Worm (Caenorhabditis elegans) whole organism, L1 larva: Measurements from ENCODE around the gene jamp-1.

ENCODE experiments used
- ama-1 ChIP-seq: fragments of 150-350 bp; optimal IDR thresholded peaks from 2 replicates; lab custom pipeline; 2014
- ceh-63 ChIP-seq: fragments of 200-800 bp; sonication (Bioruptor generic); optimal IDR thresholded peaks from 2 replicates; lab custom pipeline; 2018; ENCODE audit warnings: mild to moderate bottlenecking, missing genetic modification characterization, missing compliant biosample characterization
- ceh-82 ChIP-seq, 3 experiments: fragments of 150-350 bp in 1 of 3; sonication (generic microtip) in 2 of 3; optimal IDR thresholded peaks; 2 replicates each; lab custom pipeline; 2014 to 2017; ENCODE audit warnings: missing biosample characterization in 3 of 3, missing genetic modification characterization in 3 of 3
- ceh-88 ChIP-seq: fragments of 200-800 bp; sonication (Bioruptor generic); IDR thresholded peaks from 2 replicates; pipeline ENCODE4 v1.3.6; 2022; ENCODE audit warnings: missing genetic modification characterization, missing compliant biosample characterization
- ces-1 ChIP-seq: fragments of 150-350 bp; optimal IDR thresholded peaks from 2 replicates; lab custom pipeline; 2014; ENCODE audit warnings: missing biosample characterization, missing genetic modification reagents, missing genetic modification characterization
- dpl-1 ChIP-seq, 3 experiments: fragments of 150-350 bp in 2 of 3; sonication (generic microtip) in 1 of 3; optimal IDR thresholded peaks; 2 replicates each; lab custom pipeline; 2014 to 2017; ENCODE audit warnings: missing biosample characterization in 3 of 3, missing genetic modification characterization in 3 of 3, missing genetic modification reagents in 3 of 3
- dsc-1 ChIP-seq: sonication (generic microtip); optimal IDR thresholded peaks from 2 replicates; lab custom pipeline; 2016; ENCODE audit warnings: mild to moderate bottlenecking, missing genetic modification characterization, missing compliant biosample characterization
- efl-1 ChIP-seq, 4 experiments: fragments of 150-350 bp; optimal IDR thresholded peaks in 3 of 4; peaks in 1 of 4; 1 replicate in 1 of 4; 2 replicates in 3 of 4; lab custom pipeline; 2014; ENCODE audit warnings: missing biosample characterization in 2 of 4, missing genetic modification characterization in 2 of 4, missing genetic modification reagents in 2 of 4
- efl-3 ChIP-seq: fragments of 200-800 bp; sonication (Bioruptor generic); optimal IDR thresholded peaks from 2 replicates; lab custom pipeline; 2018; ENCODE audit warnings: mild to moderate bottlenecking, missing genetic modification characterization, missing compliant biosample characterization
- egl-13 ChIP-seq: sonication (generic microtip); optimal IDR thresholded peaks from 2 replicates; lab custom pipeline; 2016; ENCODE audit warnings: missing genotype, missing genetic modification reagents, missing genetic modification characterization, missing compliant biosample characterization
- egl-27 ChIP-seq, 2 experiments: fragments of 150-350 bp in 1 of 2; sonication (generic microtip); optimal IDR thresholded peaks; 3 replicates each; lab custom pipeline; 2017 to 2018; ENCODE audit warnings: missing biosample characterization in 2 of 2, missing genetic modification characterization in 2 of 2, missing genetic modification reagents in 2 of 2
- elt-3 ChIP-seq, 6 experiments: fragments of 150-350 bp in 1 of 6; sonication (generic microtip); optimal IDR thresholded peaks; 2 replicates each; lab custom pipeline; 2017 to 2018; ENCODE audit warnings: missing biosample characterization in 6 of 6, missing genetic modification characterization in 6 of 6, inconsistent platforms in 1 of 6
- fkh-10 ChIP-seq: sonication (generic microtip); optimal IDR thresholded peaks from 2 replicates; lab custom pipeline; 2017; ENCODE audit warnings: missing biosample characterization, missing genetic modification reagents, missing genetic modification characterization
- fkh-4 ChIP-seq: sonication (generic microtip); optimal IDR thresholded peaks from 2 replicates; lab custom pipeline; 2016; ENCODE audit warnings: missing compliant biosample characterization, missing genetic modification characterization, borderline replicate concordance
- fkh-8 ChIP-seq: sonication (generic microtip); optimal IDR thresholded peaks from 2 replicates; lab custom pipeline; 2016; ENCODE audit warnings: mild to moderate bottlenecking, missing genetic modification characterization, missing compliant biosample characterization
- grh-1 ChIP-seq: fragments of 200-800 bp; sonication (Bioruptor generic); IDR thresholded peaks from 2 replicates; pipeline ENCODE4 v1.3.6; 2022; ENCODE audit warnings: missing genetic modification reagents, missing genetic modification characterization, missing compliant biosample characterization
- hlh-17 ChIP-seq: fragments of 200-800 bp; sonication (Bioruptor generic); optimal IDR thresholded peaks from 2 replicates; lab custom pipeline; 2018; ENCODE audit warnings: missing genetic modification characterization, mild to moderate bottlenecking, missing compliant biosample characterization, moderate library complexity, borderline replicate concordance
- hlh-4 ChIP-seq: sonication (generic microtip); optimal IDR thresholded peaks from 2 replicates; lab custom pipeline; 2016; ENCODE audit warnings: mild to moderate bottlenecking, missing genetic modification characterization, missing compliant biosample characterization
- irx-1 ChIP-seq: sonication (generic microtip); optimal IDR thresholded peaks from 2 replicates; lab custom pipeline; 2016; ENCODE audit warnings: missing genetic modification characterization, missing compliant biosample characterization
- isw-1 ChIP-seq: fragments of 200-800 bp; sonication (Bioruptor generic); IDR thresholded peaks from 2 replicates; pipeline ENCODE4 v1.3.6; 2022; ENCODE audit warnings: missing genetic modification characterization, missing compliant biosample characterization
- lin-14 ChIP-seq: fragments of 200-800 bp; sonication (Bioruptor generic); optimal IDR thresholded peaks from 2 replicates; lab custom pipeline; 2018; ENCODE audit warnings: mild to moderate bottlenecking, missing genetic modification characterization, moderate library complexity, missing compliant biosample characterization
- lin-35 ChIP-seq, 2 experiments: fragments of 150-350 bp; optimal IDR thresholded peaks; 2 replicates each; lab custom pipeline; 2014; ENCODE audit warnings: missing biosample characterization in 2 of 2, missing genetic modification characterization in 2 of 2, missing genetic modification reagents in 2 of 2
- mab-9 ChIP-seq: fragments of 200-800 bp; sonication (Bioruptor generic); IDR thresholded peaks from 2 replicates; pipeline ENCODE4 v1.3.6; 2022; ENCODE audit warnings: missing genetic modification reagents, missing genetic modification characterization, missing compliant biosample characterization
- nhr-11 ChIP-seq: fragments of 150-350 bp; optimal IDR thresholded peaks from 2 replicates; lab custom pipeline; 2014; ENCODE audit warnings: missing biosample characterization, missing genetic modification characterization
- nhr-12 ChIP-seq: sonication (generic microtip); optimal IDR thresholded peaks from 2 replicates; lab custom pipeline; 2017; ENCODE audit warnings: missing biosample characterization, missing genetic modification characterization
- nhr-20 ChIP-seq: sonication (generic microtip); optimal IDR thresholded peaks from 2 replicates; lab custom pipeline; 2016; ENCODE audit warnings: mild to moderate bottlenecking, missing genetic modification characterization, missing compliant biosample characterization
- nhr-237 ChIP-seq: fragments of 150-350 bp; optimal IDR thresholded peaks from 2 replicates; lab custom pipeline; 2014; ENCODE audit warnings: missing biosample characterization, missing genetic modification characterization
- nhr-71 ChIP-seq: sonication (generic microtip); optimal IDR thresholded peaks from 2 replicates; lab custom pipeline; 2016; ENCODE audit warnings: mild to moderate bottlenecking, missing genetic modification characterization, moderate library complexity, missing compliant biosample characterization
- nhr-76 ChIP-seq: sonication (generic microtip); optimal IDR thresholded peaks from 2 replicates; lab custom pipeline; 2017; ENCODE audit warnings: missing biosample characterization, missing genetic modification characterization
- nhr-84 ChIP-seq: sonication (generic microtip); optimal IDR thresholded peaks from 2 replicates; lab custom pipeline; 2017; ENCODE audit warnings: missing biosample characterization, missing genetic modification characterization
- nhr-85 ChIP-seq: sonication (generic microtip); peaks from one replicate; lab custom pipeline; 2016; ENCODE audit warnings: missing genetic modification characterization, inconsistent platforms, missing compliant biosample characterization
- pag-3 ChIP-seq: sonication (generic microtip); optimal IDR thresholded peaks from 2 replicates; lab custom pipeline; 2017; ENCODE audit warnings: missing genetic modification characterization, mild to moderate bottlenecking, missing compliant biosample characterization, antibody characterized with exemption, borderline replicate concordance; ENCODE audit not compliant: insufficient read depth
- pax-3 ChIP-seq: fragments of 200-800 bp; sonication (Bioruptor generic); optimal IDR thresholded peaks from 2 replicates; lab custom pipeline; 2018; ENCODE audit warnings: mild to moderate bottlenecking, missing genetic modification characterization, moderate library complexity, missing compliant biosample characterization
- pqm-1 ChIP-seq: sonication (generic microtip); optimal IDR thresholded peaks from 3 replicates; lab custom pipeline; 2017; ENCODE audit warnings: missing biosample characterization, missing genetic modification characterization
- snpc-4 ChIP-seq: fragments of 150-350 bp; optimal IDR thresholded peaks from 2 replicates; lab custom pipeline; 2014; ENCODE audit warnings: missing biosample characterization, missing genetic modification characterization
- snu-23 ChIP-seq: sonication (generic microtip); optimal IDR thresholded peaks from 2 replicates; lab custom pipeline; 2016; ENCODE audit warnings: missing genetic modification characterization, missing compliant biosample characterization
- sptf-1 ChIP-seq: fragments of 150-350 bp; optimal IDR thresholded peaks from 2 replicates; lab custom pipeline; 2014; ENCODE audit warnings: missing biosample characterization, missing genetic modification characterization
- unc-86 ChIP-seq: sonication (generic microtip); optimal IDR thresholded peaks from 2 replicates; lab custom pipeline; 2016; ENCODE audit warnings: missing genetic modification characterization, missing compliant biosample characterization
- zip-4 ChIP-seq: fragments of 200-800 bp; sonication (Bioruptor generic); optimal IDR thresholded peaks from 2 replicates; lab custom pipeline; 2018; ENCODE audit warnings: mild to moderate bottlenecking, missing genetic modification characterization, moderate library complexity, missing compliant biosample characterization
- ztf-4 ChIP-seq: fragments of 150-350 bp; optimal IDR thresholded peaks from 2 replicates; lab custom pipeline; 2014; ENCODE audit warnings: missing biosample characterization, missing genetic modification characterization

Gene jamp-1

DNA sequence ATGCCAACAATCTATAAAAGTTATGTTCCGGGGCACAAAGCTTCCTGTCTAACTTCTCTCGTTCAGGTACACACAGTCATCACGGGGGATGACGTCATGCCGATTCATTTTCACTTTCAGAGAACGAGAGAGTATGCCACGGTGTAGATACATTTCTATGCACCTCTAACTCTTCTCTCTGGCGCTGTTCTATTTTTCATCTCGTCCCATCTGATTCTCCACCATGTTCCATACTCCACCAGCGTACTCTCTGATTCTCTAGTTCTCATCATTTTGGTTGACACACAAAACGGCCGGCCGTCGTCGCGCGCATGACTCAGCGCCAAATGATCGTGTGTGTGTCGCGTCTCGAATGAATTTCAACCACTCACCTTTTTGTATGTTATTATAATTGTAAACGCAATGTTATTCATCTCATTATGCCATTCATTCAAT, 50.7 kb downstream of the jamp-1 start (continued):
- TF ChIP-seq zip-4 (GFP tag; lab: Kevin White, UChicago) (peak; percentile 44), lin-35 (GFP tag; optimal IDR thresholded peaks at IDR 0.05; lab: Kevin White, UChicago) (peak; percentile 79 to 89), efl-3 (GFP tag; lab: Kevin White, UChicago) (no peak), snpc-4 (tag; lab: Kevin White, UChicago) (peak; percentile 43), pax-3 (peak; percentile 88), efl-1 (optimal IDR thresholded peaks at IDR 0.05; lab: Kevin White, UChicago) (peak; percentile 82 to 92), efl-1 (GFP tag; optimal IDR thresholded peaks at IDR 0.05 in 1 of 2; lab: Kevin White, UChicago) (peak; percentile 56 to 94), hlh-4 (tag; lab: Kevin White, UChicago) (no peak), egl-13 (peak; percentile 74), pag-3 (tag; lab: Kevin White, UChicago) (peak; percentile 85), fkh-4 (tag; lab: Kevin White, UChicago) (no peak), egl-27 (tag; optimal IDR thresholded peaks at IDR 0.05; lab: Kevin White, UChicago) (peak; percentile 74 to 91), nhr-71 (tag; lab: Kevin White, UChicago) (peak; percentile 98), ztf-4 (tag; lab: Kevin White, UChicago) (peak; percentile 96), nhr-11 (tag; lab: Kevin White, UChicago) (peak; percentile 84), nhr-85 (peak; percentile 99), ceh-82 (tag; optimal IDR thresholded peaks at IDR 0.05; lab: Kevin White, UChicago) (peak; percentile 55 to 79 (median 70)), nhr-20 (tag; lab: Kevin White, UChicago) (peak; percentile 98), dpl-1 (GFP tag; optimal IDR thresholded peaks at IDR 0.05; lab: Kevin White, UChicago) (peak; percentile 64 to 69 (median 66)), fkh-8 (peak; percentile 97), ama-1 (no peak), isw-1 (peak; percentile 68), ceh-88 (GFP tag; lab: Robert Waterston, UW) (no peak; the same call in 1 of the 2 replicates), unc-86 (peak; percentile 82), dsc-1 (tag; lab: Kevin White, UChicago) (peak; percentile 86), sptf-1 (tag; lab: Kevin White, UChicago) (no peak), pqm-1 (peak; percentile 2), irx-1 (tag; lab: Kevin White, UChicago) (peak; percentile 76), nhr-76 (tag; lab: Kevin White, UChicago) (no peak), nhr-84 (tag; lab: Kevin White, UChicago) (no peak), nhr-12 (tag; lab: Kevin White, UChicago) (no peak), mab-9 (GFP tag; lab: Robert Waterston, UW) (peak; percentile 68), hlh-17 (GFP tag; lab: Kevin White, UChicago) (no peak), nhr-237 (tag; lab: Kevin White, UChicago) (peak; percentile 73), ceh-63 (GFP tag; lab: Kevin White, UChicago) (no peak), grh-1 (GFP tag; lab: Robert Waterston, UW) (peak; percentile 80), elt-3 (tag; optimal IDR thresholded peaks at IDR 0.05; lab: Kevin White, UChicago) (peak in 3 of 6 experiments; percentile 6 to 95 (median 94)), lin-14 (peak; percentile 98), fkh-10 (peak; percentile 50), ces-1 (GFP tag; lab: Kevin White, UChicago) (no peak), snu-23 (peak; percentile 98)
